Worm (Caenorhabditis elegans) whole organism, L1 larva: Measurements from ENCODE around the gene srj-6.

Experiments
- C16A3.4 ChIP-seq: fragments of 150-350 bp; optimal IDR thresholded peaks from 2 replicates; lab custom pipeline; 2014; ENCODE audit warnings: missing biosample characterization, missing genetic modification characterization
- Y116A8C.19 ChIP-seq: sonication (generic microtip); optimal IDR thresholded peaks from 2 replicates; lab custom pipeline; 2016; ENCODE audit warnings: missing compliant biosample characterization, missing genetic modification characterization, borderline replicate concordance
- ceh-63 ChIP-seq: fragments of 200-800 bp; sonication (Bioruptor generic); optimal IDR thresholded peaks from 2 replicates; lab custom pipeline; 2018; ENCODE audit warnings: mild to moderate bottlenecking, missing genetic modification characterization, missing compliant biosample characterization
- ceh-8 ChIP-seq: fragments of 200-800 bp; sonication (Bioruptor generic); optimal IDR thresholded peaks from 2 replicates; lab custom pipeline; 2018; ENCODE audit warnings: mild to moderate bottlenecking, missing genetic modification characterization, moderate library complexity, missing compliant biosample characterization
- ceh-82 ChIP-seq, 3 experiments: fragments of 150-350 bp in 1 of 3; sonication (generic microtip) in 2 of 3; optimal IDR thresholded peaks; 2 replicates each; lab custom pipeline; 2014 to 2017; ENCODE audit warnings: missing biosample characterization in 3 of 3, missing genetic modification characterization in 3 of 3
- ceh-90 ChIP-seq: sonication (generic microtip); optimal IDR thresholded peaks from 2 replicates; lab custom pipeline; 2016; ENCODE audit warnings: missing genetic modification characterization, missing compliant biosample characterization
- ces-1 ChIP-seq: fragments of 150-350 bp; optimal IDR thresholded peaks from 2 replicates; lab custom pipeline; 2014; ENCODE audit warnings: missing biosample characterization, missing genetic modification reagents, missing genetic modification characterization
- dsc-1 ChIP-seq: sonication (generic microtip); optimal IDR thresholded peaks from 2 replicates; lab custom pipeline; 2016; ENCODE audit warnings: mild to moderate bottlenecking, missing genetic modification characterization, missing compliant biosample characterization
- efl-1 ChIP-seq, 4 experiments: fragments of 150-350 bp; optimal IDR thresholded peaks in 3 of 4; peaks in 1 of 4; 1 replicate in 1 of 4; 2 replicates in 3 of 4; lab custom pipeline; 2014; ENCODE audit warnings: missing biosample characterization in 2 of 4, missing genetic modification characterization in 2 of 4, missing genetic modification reagents in 2 of 4
- egl-13 ChIP-seq: sonication (generic microtip); optimal IDR thresholded peaks from 2 replicates; lab custom pipeline; 2016; ENCODE audit warnings: missing genotype, missing genetic modification reagents, missing genetic modification characterization, missing compliant biosample characterization
- elt-3 ChIP-seq, 6 experiments: fragments of 150-350 bp in 1 of 6; sonication (generic microtip); optimal IDR thresholded peaks; 2 replicates each; lab custom pipeline; 2017 to 2018; ENCODE audit warnings: missing biosample characterization in 6 of 6, missing genetic modification characterization in 6 of 6, inconsistent platforms in 1 of 6
- fkh-4 ChIP-seq: sonication (generic microtip); optimal IDR thresholded peaks from 2 replicates; lab custom pipeline; 2016; ENCODE audit warnings: missing compliant biosample characterization, missing genetic modification characterization, borderline replicate concordance
- fkh-8 ChIP-seq: sonication (generic microtip); optimal IDR thresholded peaks from 2 replicates; lab custom pipeline; 2016; ENCODE audit warnings: mild to moderate bottlenecking, missing genetic modification characterization, missing compliant biosample characterization
- hlh-17 ChIP-seq: fragments of 200-800 bp; sonication (Bioruptor generic); optimal IDR thresholded peaks from 2 replicates; lab custom pipeline; 2018; ENCODE audit warnings: missing genetic modification characterization, mild to moderate bottlenecking, missing compliant biosample characterization, moderate library complexity, borderline replicate concordance
- irx-1 ChIP-seq: sonication (generic microtip); optimal IDR thresholded peaks from 2 replicates; lab custom pipeline; 2016; ENCODE audit warnings: missing genetic modification characterization, missing compliant biosample characterization
- isw-1 ChIP-seq: fragments of 200-800 bp; sonication (Bioruptor generic); IDR thresholded peaks from 2 replicates; pipeline ENCODE4 v1.3.6; 2022; ENCODE audit warnings: missing genetic modification characterization, missing compliant biosample characterization
- lin-13 ChIP-seq: fragments of 150-350 bp; optimal IDR thresholded peaks from 2 replicates; lab custom pipeline; 2014; ENCODE audit warnings: missing biosample characterization, missing genetic modification reagents, missing genetic modification characterization
- lin-14 ChIP-seq: fragments of 200-800 bp; sonication (Bioruptor generic); optimal IDR thresholded peaks from 2 replicates; lab custom pipeline; 2018; ENCODE audit warnings: mild to moderate bottlenecking, missing genetic modification characterization, moderate library complexity, missing compliant biosample characterization
- lin-35 ChIP-seq, 2 experiments: fragments of 150-350 bp; optimal IDR thresholded peaks; 2 replicates each; lab custom pipeline; 2014; ENCODE audit warnings: missing biosample characterization in 2 of 2, missing genetic modification characterization in 2 of 2, missing genetic modification reagents in 2 of 2
- lir-3 ChIP-seq: sonication (generic microtip); optimal IDR thresholded peaks from 2 replicates; lab custom pipeline; 2016; ENCODE audit warnings: mild to moderate bottlenecking, missing genetic modification characterization, moderate library complexity, missing compliant biosample characterization; ENCODE audit not compliant: poor library complexity
- lsy-2 ChIP-seq, 2 experiments: fragments of 150-350 bp; optimal IDR thresholded peaks; 2 replicates each; lab custom pipeline; 2014; ENCODE audit warnings: missing biosample characterization in 2 of 2, missing genetic modification characterization in 2 of 2
- mab-9 ChIP-seq: fragments of 200-800 bp; sonication (Bioruptor generic); IDR thresholded peaks from 2 replicates; pipeline ENCODE4 v1.3.6; 2022; ENCODE audit warnings: missing genetic modification reagents, missing genetic modification characterization, missing compliant biosample characterization
- mef-2 ChIP-seq: fragments of 150-350 bp; optimal IDR thresholded peaks from 2 replicates; lab custom pipeline; 2014; ENCODE audit warnings: missing biosample characterization, missing genetic modification characterization
- mep-1 ChIP-seq: fragments of 150-350 bp; optimal IDR thresholded peaks from 2 replicates; lab custom pipeline; 2014; ENCODE audit warnings: missing biosample characterization, missing genetic modification characterization
- nhr-11 ChIP-seq: fragments of 150-350 bp; optimal IDR thresholded peaks from 2 replicates; lab custom pipeline; 2014; ENCODE audit warnings: missing biosample characterization, missing genetic modification characterization
- nhr-19 ChIP-seq: fragments of 200-800 bp; sonication (Bioruptor generic); conservative IDR thresholded peaks from 2 replicates; pipeline ENCODE4 v1.3.6; 2022; ENCODE audit warnings: missing genetic modification characterization, missing compliant biosample characterization
- nhr-20 ChIP-seq: sonication (generic microtip); optimal IDR thresholded peaks from 2 replicates; lab custom pipeline; 2016; ENCODE audit warnings: mild to moderate bottlenecking, missing genetic modification characterization, missing compliant biosample characterization
- nhr-28 ChIP-seq: fragments of 150-350 bp; optimal IDR thresholded peaks from 2 replicates; lab custom pipeline; 2014; ENCODE audit warnings: missing biosample characterization, missing genetic modification characterization
- nhr-47 ChIP-seq: sonication (generic microtip); optimal IDR thresholded peaks from 2 replicates; lab custom pipeline; 2016; ENCODE audit warnings: mild to moderate bottlenecking, missing genetic modification characterization, moderate library complexity, missing compliant biosample characterization
- nhr-71 ChIP-seq: sonication (generic microtip); optimal IDR thresholded peaks from 2 replicates; lab custom pipeline; 2016; ENCODE audit warnings: mild to moderate bottlenecking, missing genetic modification characterization, moderate library complexity, missing compliant biosample characterization
- nhr-77 ChIP-seq: fragments of 150-350 bp; optimal IDR thresholded peaks from 2 replicates; lab custom pipeline; 2014; ENCODE audit warnings: missing biosample characterization, missing genetic modification characterization
- nhr-84 ChIP-seq: sonication (generic microtip); optimal IDR thresholded peaks from 2 replicates; lab custom pipeline; 2017; ENCODE audit warnings: missing biosample characterization, missing genetic modification characterization
- nhr-90 ChIP-seq: sonication (generic microtip); optimal IDR thresholded peaks from 2 replicates; lab custom pipeline; 2016; ENCODE audit warnings: mild to moderate bottlenecking, missing genetic modification characterization, missing compliant biosample characterization; ENCODE audit not compliant: poor library complexity
- pag-3 ChIP-seq: sonication (generic microtip); optimal IDR thresholded peaks from 2 replicates; lab custom pipeline; 2017; ENCODE audit warnings: missing genetic modification characterization, mild to moderate bottlenecking, missing compliant biosample characterization, antibody characterized with exemption, borderline replicate concordance; ENCODE audit not compliant: insufficient read depth
- skn-1 ChIP-seq: fragments of 150-350 bp; optimal IDR thresholded peaks from 2 replicates; lab custom pipeline; 2014; ENCODE audit warnings: missing biosample characterization, missing genetic modification characterization
- sox-4 ChIP-seq: sonication (generic microtip); optimal IDR thresholded peaks from 2 replicates; lab custom pipeline; 2016; ENCODE audit warnings: missing genetic modification characterization, missing compliant biosample characterization
- sptf-1 ChIP-seq: fragments of 150-350 bp; optimal IDR thresholded peaks from 2 replicates; lab custom pipeline; 2014; ENCODE audit warnings: missing biosample characterization, missing genetic modification characterization
- sup-37 ChIP-seq: fragments of 200-800 bp; sonication (Bioruptor generic); optimal IDR thresholded peaks from 2 replicates; lab custom pipeline; 2018; ENCODE audit warnings: mild to moderate bottlenecking, missing genetic modification characterization, missing compliant biosample characterization
- unc-130 ChIP-seq: fragments of 150-350 bp; optimal IDR thresholded peaks from 2 replicates; lab custom pipeline; 2017; ENCODE audit warnings: missing biosample characterization, missing genetic modification characterization, inconsistent platforms
- unc-30 ChIP-seq: sonication (generic microtip); optimal IDR thresholded peaks from 2 replicates; lab custom pipeline; 2017; ENCODE audit warnings: missing biosample characterization, missing genetic modification characterization
- unc-62 ChIP-seq: fragments of 150-350 bp; optimal IDR thresholded peaks from 2 replicates; lab custom pipeline; 2014; ENCODE audit warnings: missing biosample characterization, missing genetic modification reagents, missing genetic modification characterization
- unc-86 ChIP-seq: sonication (generic microtip); optimal IDR thresholded peaks from 2 replicates; lab custom pipeline; 2016; ENCODE audit warnings: missing genetic modification characterization, missing compliant biosample characterization
- unc-98 ChIP-seq: fragments of 200-800 bp; sonication (Bioruptor generic); IDR thresholded peaks from 2 replicates; pipeline ENCODE4 v1.3.6; 2022; ENCODE audit warnings: missing genetic modification characterization, missing compliant biosample characterization
- vab-15 ChIP-seq: sonication (generic microtip); optimal IDR thresholded peaks from 2 replicates; lab custom pipeline; 2017; ENCODE audit warnings: missing genotype, mild to moderate bottlenecking, missing genetic modification characterization, missing compliant biosample characterization
- zag-1 ChIP-seq: fragments of 150-350 bp; optimal IDR thresholded peaks from 2 replicates; lab custom pipeline; 2014; ENCODE audit warnings: missing biosample characterization, missing genetic modification characterization
- ztf-11 ChIP-seq, 2 experiments: sonication (generic microtip); optimal IDR thresholded peaks; 2 replicates each; lab custom pipeline; 2016 to 2017; ENCODE audit warnings: missing genetic modification characterization in 2 of 2, missing biosample characterization in 1 of 2, missing compliant biosample characterization in 1 of 2
- ztf-4 ChIP-seq: fragments of 150-350 bp; optimal IDR thresholded peaks from 2 replicates; lab custom pipeline; 2014; ENCODE audit warnings: missing biosample characterization, missing genetic modification characterization

The srj-6 gene

ce11 chrV:638328-638727 is 16.0 kb downstream of the srj-6 start, which contains the start of gene srj-37:
Gene srj-37, plus strand, starts transcription at chrV:638628.
- no peak for TF ChIP-seq unc-98 (GFP tag; lab: Robert Waterston, UW)
- no peak for TF ChIP-seq ztf-11 (tag; optimal IDR thresholded peaks at IDR 0.05; lab: Kevin White, UChicago)
- TF ChIP-seq sox-4 (tag; lab: Kevin White, UChicago): no peak
- TF ChIP-seq nhr-84 (tag; lab: Kevin White, UChicago): no peak
- no peak for TF ChIP-seq pag-3 (tag; lab: Kevin White, UChicago)
- no peak for TF ChIP-seq vab-15
- TF ChIP-seq nhr-47: no peak

ce11 chrV:636281-636680 is 18.0 kb downstream of the srj-6 start, which contains the start of gene pals-31:
Gene pals-31, plus strand, starts transcription at chrV:636581.
- TF ChIP-seq unc-86 (no peak), nhr-90 (no peak), skn-1 (tag; lab: Kevin White, UChicago) (no peak), unc-62 (GFP tag; lab: Kevin White, UChicago) (no peak), efl-1 (optimal IDR thresholded peaks at IDR 0.05; lab: Kevin White, UChicago) (no peak), efl-1 (GFP tag; optimal IDR thresholded peaks at IDR 0.05 in 1 of 2; lab: Kevin White, UChicago) (no peak), nhr-77 (tag; lab: Kevin White, UChicago) (no peak), unc-30 (tag; lab: Kevin White, UChicago) (no peak), C16A3.4 (tag; lab: Kevin White, UChicago) (no peak), elt-3 (tag; optimal IDR thresholded peaks at IDR 0.05; lab: Kevin White, UChicago) (no peak), nhr-11 (tag; lab: Kevin White, UChicago) (no peak), sptf-1 (tag; lab: Kevin White, UChicago) (no peak), lin-35 (GFP tag; optimal IDR thresholded peaks at IDR 0.05; lab: Kevin White, UChicago) (no peak)

ce11 chrV:635630-636029 is 18.7 kb downstream of the srj-6 start:
- peak in 1 of 6 experiments; percentile 8 for TF ChIP-seq elt-3 (tag; optimal IDR thresholded peaks at IDR 0.05; lab: Kevin White, UChicago)
- no peak for TF ChIP-seq ceh-82 (tag; optimal IDR thresholded peaks at IDR 0.05; lab: Kevin White, UChicago)
- peak; percentile 0 for TF ChIP-seq nhr-90
- no peak for TF ChIP-seq lir-3
- no peak for TF ChIP-seq dsc-1 (tag; lab: Kevin White, UChicago)
- peak; percentile 27 for TF ChIP-seq C16A3.4 (tag; lab: Kevin White, UChicago)
- TF ChIP-seq egl-13: no peak
- no peak for TF ChIP-seq mab-9 (GFP tag; lab: Robert Waterston, UW)
- TF ChIP-seq fkh-8: no peak
- no peak for TF ChIP-seq unc-62 (GFP tag; lab: Kevin White, UChicago)
- TF ChIP-seq zag-1: no peak
- TF ChIP-seq isw-1 (GFP tag; lab: Robert Waterston, UW): no peak
- TF ChIP-seq mep-1 (tag; lab: Kevin White, UChicago): no peak
- TF ChIP-seq lin-14 (GFP tag; lab: Kevin White, UChicago): peak; percentile 95
- peak in 1 of 2 experiments; percentile 10 for TF ChIP-seq lsy-2 (tag; optimal IDR thresholded peaks at IDR 0.05; lab: Kevin White, UChicago)
- no peak for TF ChIP-seq irx-1 (tag; lab: Kevin White, UChicago)
- no peak for TF ChIP-seq fkh-4 (tag; lab: Kevin White, UChicago)
- peak; percentile 20 for TF ChIP-seq unc-130
- no peak for TF ChIP-seq sup-37 (GFP tag; lab: Kevin White, UChicago)
- TF ChIP-seq lin-13 (GFP tag; lab: Kevin White, UChicago): no peak
- no peak for TF ChIP-seq nhr-47
- no peak for TF ChIP-seq mef-2 (tag; lab: Kevin White, UChicago)
- no peak for TF ChIP-seq Y116A8C.19
- no peak for TF ChIP-seq ces-1
- no peak for TF ChIP-seq nhr-28 (tag; lab: Kevin White, UChicago)
- no peak for TF ChIP-seq ceh-8 (GFP tag; lab: Kevin White, UChicago)
- no peak for TF ChIP-seq ceh-90
- TF ChIP-seq nhr-71 (tag; lab: Kevin White, UChicago): peak; percentile 27
- no peak for TF ChIP-seq nhr-19
- TF ChIP-seq sptf-1 (tag; lab: Kevin White, UChicago): no peak
- TF ChIP-seq ztf-4 (tag; lab: Kevin White, UChicago): no peak
- no peak for TF ChIP-seq hlh-17 (GFP tag; lab: Kevin White, UChicago)
- no peak for TF ChIP-seq unc-30 (tag; lab: Kevin White, UChicago)
- TF ChIP-seq unc-86: no peak
- no peak for TF ChIP-seq efl-1 (optimal IDR thresholded peaks at IDR 0.05; lab: Kevin White, UChicago)
- no peak for TF ChIP-seq efl-1 (GFP tag; optimal IDR thresholded peaks at IDR 0.05 in 1 of 2; lab: Kevin White, UChicago)
- TF ChIP-seq ceh-63: no peak
- TF ChIP-seq nhr-20: peak; percentile 33
